Fruit fly (Drosophila melanogaster): Measurements from ENCODE around the gene GATAe.

The GATAe gene

dm6 chr3R:15985762-15986214 is 23.1 kb upstream of the GATAe start, which contains the start of gene srp (continued):
- no peak for TF ChIP-seq vfl (GFP tag; optimal IDR thresholded peaks at IDR 0.05)
- no peak for TF ChIP-seq CG15514 (GFP tag; optimal IDR thresholded peaks at IDR 0.05)
- TF ChIP-seq CG10209 (GFP tag; optimal IDR thresholded peaks at IDR 0.05) = no peak
- TF ChIP-seq C15 (GFP tag; IDR thresholded peaks at IDR 0.05) = no peak
- no peak for TF ChIP-seq CG10321 (GFP tag; IDR thresholded peaks at IDR 0.05)
- TF ChIP-seq crol (GFP tag; IDR thresholded peaks at IDR 0.05) = peak; percentile 13; the same call in 1 of the 2 replicates
- TF ChIP-seq NfI (GFP tag; optimal IDR thresholded peaks at IDR 0.05) = no peak
- no peak for TF ChIP-seq CG32767 (GFP tag; IDR thresholded peaks at IDR 0.05)
- TF ChIP-seq sr (GFP tag; IDR thresholded peaks at IDR 0.05) = no peak
- TF ChIP-seq danr (GFP tag; IDR thresholded peaks at IDR 0.05) = no peak
- peak; percentile 29 for TF ChIP-seq lab (GFP tag; optimal IDR thresholded peaks at IDR 0.05)
- 0 out of 3 replicates have a peak, but pooled peaks have one; percentile 43 for TF ChIP-seq ci (GFP tag; IDR thresholded peaks at IDR 0.05)
- no peak for TF ChIP-seq Optix (GFP tag; IDR thresholded peaks at IDR 0.05)
- no peak for TF ChIP-seq CG43689 (GFP tag; IDR thresholded peaks at IDR 0.05)
- TF ChIP-seq pan (optimal IDR thresholded peaks at IDR 0.05) = no peak
- no peak for TF ChIP-seq pan (GFP tag; optimal IDR thresholded peaks at IDR 0.05 in 1 of 2, IDR thresholded peaks at IDR 0.05 in 1 of 2)
- TF ChIP-seq CG8089 (GFP tag; optimal IDR thresholded peaks at IDR 0.05) = no peak
- TF ChIP-seq CG4820 (GFP tag; optimal IDR thresholded peaks at IDR 0.05) = no peak
- TF ChIP-seq CG17568 (GFP tag; optimal IDR thresholded peaks at IDR 0.05) = no peak
- no peak for TF ChIP-seq Jarid2 (GFP tag; optimal IDR thresholded peaks at IDR 0.05)
- no peak for TF ChIP-seq CG34422 (GFP tag; IDR thresholded peaks at IDR 0.05)
- peak; percentile 99 for TF ChIP-seq GATAe (GFP tag; conservative IDR thresholded peaks at IDR 0.05)
- TF ChIP-seq stwl (tag; optimal IDR thresholded peaks at IDR 0.05) = no peak
- TF ChIP-seq CG1603 (tag; optimal IDR thresholded peaks at IDR 0.05) = no peak
- no peak for TF ChIP-seq seq (GFP tag; IDR thresholded peaks at IDR 0.05)
- no peak for TF ChIP-seq onecut (GFP tag; IDR thresholded peaks at IDR 0.05)
- TF ChIP-seq pfk (GFP tag; optimal IDR thresholded peaks at IDR 0.05) = no peak
- TF ChIP-seq CG31441 (GFP tag; IDR thresholded peaks at IDR 0.05) = no peak
- TF ChIP-seq bbx (GFP tag; IDR thresholded peaks at IDR 0.05; ENCODE audit: partially characterized antibody) = no peak
- peak; percentile 96 for TF ChIP-seq CG15479 (GFP tag; optimal IDR thresholded peaks at IDR 0.05)
- TF ChIP-seq CG1024 (GFP tag; IDR thresholded peaks at IDR 0.05) = no peak
- no peak for TF ChIP-seq Neu2 (GFP tag; optimal IDR thresholded peaks at IDR 0.05; ENCODE audit: borderline replicate concordance)
- TF ChIP-seq CG11247 (GFP tag; IDR thresholded peaks at IDR 0.05) = no peak
- peak; percentile 16; the same call in 1 of the 2 replicates for TF ChIP-seq Adf1 (GFP tag; IDR thresholded peaks at IDR 0.05)
- no peak for TF ChIP-seq CG2678 (tag; optimal IDR thresholded peaks at IDR 0.05)
- TF ChIP-seq CG11560 (tag; IDR thresholded peaks at IDR 0.05) = no peak
- no peak for TF ChIP-seq CG15269 (tag; optimal IDR thresholded peaks at IDR 0.05)
- no peak for TF ChIP-seq Asciz (GFP tag; optimal IDR thresholded peaks at IDR 0.05)
- TF ChIP-seq CG7745 (tag; optimal IDR thresholded peaks at IDR 0.05) = no peak
- TF ChIP-seq mirr (GFP tag; optimal IDR thresholded peaks at IDR 0.05) = peak; percentile 86
- no peak for TF ChIP-seq CG16813 (GFP tag; IDR thresholded peaks at IDR 0.05; ENCODE audit: partially characterized antibody)
- no peak for TF ChIP-seq CG10654 (GFP tag; optimal IDR thresholded peaks at IDR 0.05)
- no peak for TF ChIP-seq Atf3 (GFP tag; optimal IDR thresholded peaks at IDR 0.05)
- TF ChIP-seq nerfin-2 (GFP tag; IDR thresholded peaks at IDR 0.05; ENCODE audit: partially characterized antibody) = no peak
- TF ChIP-seq Hr39 (optimal IDR thresholded peaks at IDR 0.05) = no peak
- no peak for TF ChIP-seq CG6791 (GFP tag; IDR thresholded peaks at IDR 0.05; ENCODE audit: partially characterized antibody)
- TF ChIP-seq CG15011 (GFP tag; optimal IDR thresholded peaks at IDR 0.05) = no peak
- no peak for TF ChIP-seq klu (GFP tag; IDR thresholded peaks at IDR 0.05)
- no peak for TF ChIP-seq Hmr (GFP tag; optimal IDR thresholded peaks at IDR 0.05)
- 0 out of 4 replicates have a peak, but pooled peaks have one; percentile 42 for TF ChIP-seq chinmo (GFP tag; IDR thresholded peaks at IDR 0.05; ENCODE audit: partially characterized antibody)
- no peak for TF ChIP-seq ems (GFP tag; optimal IDR thresholded peaks at IDR 0.05)

Data from whole organism, embryonic.